Fruit fly (Drosophila melanogaster): ENCODE results near the gene CG1835.

The CG1835 gene

DNA sequence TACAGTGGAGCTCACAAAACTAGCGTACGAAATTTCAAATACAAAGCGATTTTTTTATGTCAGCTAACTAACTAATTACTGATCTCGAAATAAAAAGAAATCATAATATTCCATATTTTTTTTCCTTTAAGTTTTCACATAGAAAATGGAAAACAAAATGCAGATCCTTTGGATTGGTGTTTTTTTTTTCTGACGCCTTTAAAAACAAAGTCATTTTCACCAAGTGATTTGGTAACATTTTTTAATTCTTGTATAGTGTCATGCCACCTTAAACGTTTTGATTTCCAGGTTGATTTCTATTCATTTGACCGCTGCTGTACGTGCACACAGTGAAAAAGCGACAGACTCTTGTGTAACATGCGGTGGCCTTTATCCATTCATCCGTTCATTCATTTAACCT is 30.6 kb upstream of the CG1835 start (continued):
- TF ChIP-seq CG4404 (GFP tag; IDR thresholded peaks at IDR 0.05) (no peak), B-H2 (GFP tag; optimal IDR thresholded peaks at IDR 0.05) (no peak), Dbx (GFP tag; IDR thresholded peaks at IDR 0.05) (no peak), H2.0 (GFP tag; IDR thresholded peaks at IDR 0.05) (no peak), tap (tag; optimal IDR thresholded peaks at IDR 0.05) (peak; percentile 6), Sox100B (GFP tag; optimal IDR thresholded peaks at IDR 0.05) (peak; percentile 79), B-H1 (GFP tag; IDR thresholded peaks at IDR 0.05) (no peak), CG14710 (tag; optimal IDR thresholded peaks at IDR 0.05) (peak; percentile 50), CG1024 (GFP tag; IDR thresholded peaks at IDR 0.05) (no peak), pnt (GFP tag; optimal IDR thresholded peaks at IDR 0.05) (peak; percentile 36), gem (tag; optimal IDR thresholded peaks at IDR 0.05) (peak; percentile 70), CG12769 (tag; optimal IDR thresholded peaks at IDR 0.05) (no peak), repo (GFP tag; optimal IDR thresholded peaks at IDR 0.05) (no peak), Deaf1 (tag; optimal IDR thresholded peaks at IDR 0.05) (no peak), CG12942 (GFP tag; optimal IDR thresholded peaks at IDR 0.05) (peak; percentile 11), Lhr (GFP tag; optimal IDR thresholded peaks at IDR 0.05) (no peak), CG17361 (GFP tag; IDR thresholded peaks at IDR 0.05) (peak; percentile 66; the same call in 2 of the 3 replicates), CG4360 (GFP tag; IDR thresholded peaks at IDR 0.05) (no peak), ind (GFP tag; optimal IDR thresholded peaks at IDR 0.05) (peak; percentile 51), CG4820 (GFP tag; optimal IDR thresholded peaks at IDR 0.05) (peak; percentile 60), Bdp1 (GFP tag; optimal IDR thresholded peaks at IDR 0.05) (no peak), toy (GFP tag; IDR thresholded peaks at IDR 0.05) (no peak), Adf1 (GFP tag; IDR thresholded peaks at IDR 0.05) (no peak), CG8478 (optimal IDR thresholded peaks at IDR 0.05) (no peak), ewg (GFP tag; optimal IDR thresholded peaks at IDR 0.05) (peak; percentile 22), CG7556 (GFP tag; optimal IDR thresholded peaks at IDR 0.05) (peak; percentile 70), vnd (GFP tag; IDR thresholded peaks at IDR 0.05; ENCODE audit: partially characterized antibody) (no peak), CG3838 (GFP tag; optimal IDR thresholded peaks at IDR 0.05) (no peak), ham (GFP tag; IDR thresholded peaks at IDR 0.05) (no peak), CG32532 (GFP tag; IDR thresholded peaks at IDR 0.05) (no peak), Atf-2 (GFP tag; optimal IDR thresholded peaks at IDR 0.05) (no peak), CG12744 (GFP tag; optimal IDR thresholded peaks at IDR 0.05) (no peak), CG7271 (tag; optimal IDR thresholded peaks at IDR 0.05) (no peak), CG4424 (GFP tag; optimal IDR thresholded peaks at IDR 0.05) (peak; percentile 61), Hmx (GFP tag; optimal IDR thresholded peaks at IDR 0.05) (no peak), Nf-YB (GFP tag; optimal IDR thresholded peaks at IDR 0.05) (peak; percentile 27), CG5180 (GFP tag; optimal IDR thresholded peaks at IDR 0.05) (peak; percentile 19), ttk (GFP tag; IDR thresholded peaks at IDR 0.05) (no peak), ara (GFP tag; IDR thresholded peaks at IDR 0.05) (no peak), CG8924 (tag; optimal IDR thresholded peaks at IDR 0.05) (no peak), CG13775 (GFP tag; optimal IDR thresholded peaks at IDR 0.05) (peak; percentile 46), Usf (GFP tag; optimal IDR thresholded peaks at IDR 0.05) (no peak), CG9727 (GFP tag; optimal IDR thresholded peaks at IDR 0.05) (peak; percentile 49), CG1792 (GFP tag; optimal IDR thresholded peaks at IDR 0.05) (peak; percentile 31), zen2 (GFP tag; IDR thresholded peaks at IDR 0.05; ENCODE audit: partially characterized antibody) (no peak), CG10209 (GFP tag; optimal IDR thresholded peaks at IDR 0.05) (peak; percentile 58), CG32767 (GFP tag; IDR thresholded peaks at IDR 0.05) (no peak), peb (GFP tag; IDR thresholded peaks at IDR 0.05) (no peak), CG15479 (GFP tag; optimal IDR thresholded peaks at IDR 0.05) (no peak), lab (GFP tag; optimal IDR thresholded peaks at IDR 0.05) (peak; percentile 60), CG9609 (GFP tag; optimal IDR thresholded peaks at IDR 0.05) (no peak), ash1 (GFP tag; optimal IDR thresholded peaks at IDR 0.05) (no peak), MBD-R2 (GFP tag; IDR thresholded peaks at IDR 0.05) (no peak)
